Fruit fly (Drosophila melanogaster): ENCODE results near the gene Sbat.

Sbat gene

dm6 chr2L:2897024-2897549 lies 18.9 kb downstream of the Sbat start (continued):
- peak; percentile 34; the same call in 1 of the 2 replicates for TF ChIP-seq dan (GFP tag; IDR thresholded peaks at IDR 0.05)
- TF ChIP-seq CG11696 (GFP tag; IDR thresholded peaks at IDR 0.05): peak; percentile 48
- peak; percentile 77 for TF ChIP-seq CG12155 (GFP tag; optimal IDR thresholded peaks at IDR 0.05)
- peak; percentile 84 for TF ChIP-seq CG7839 (tag; optimal IDR thresholded peaks at IDR 0.05)
- TF ChIP-seq Lim3 (GFP tag; IDR thresholded peaks at IDR 0.05): peak; percentile 59; the same call in 1 of the 2 replicates
- TF ChIP-seq bbx (GFP tag; IDR thresholded peaks at IDR 0.05; ENCODE audit: partially characterized antibody): no peak
- peak; percentile 79 for TF ChIP-seq Ada2b (GFP tag; IDR thresholded peaks at IDR 0.05)
- peak; percentile 78 for TF ChIP-seq dmrt11E (tag; optimal IDR thresholded peaks at IDR 0.05)
- no peak for TF ChIP-seq hkb (optimal IDR thresholded peaks at IDR 0.05)
- peak; percentile 90 for TF ChIP-seq hkb (GFP tag; IDR thresholded peaks at IDR 0.05)
- peak; percentile 69 for TF ChIP-seq wdn (GFP tag; IDR thresholded peaks at IDR 0.05)
- no peak for TF ChIP-seq CG30020 (tag; optimal IDR thresholded peaks at IDR 0.05)
- TF ChIP-seq CG6854 (GFP tag; optimal IDR thresholded peaks at IDR 0.05): peak; percentile 3
- TF ChIP-seq Med (GFP tag): peak; percentile 96
- peak; percentile 81 for TF ChIP-seq CG11398 (GFP tag; optimal IDR thresholded peaks at IDR 0.05)
- peak; percentile 81 for TF ChIP-seq CG7556 (GFP tag; optimal IDR thresholded peaks at IDR 0.05)
- peak; percentile 70 for TF ChIP-seq wor (GFP tag; IDR thresholded peaks at IDR 0.05)
- peak; percentile 96 for TF ChIP-seq CG4360 (GFP tag; IDR thresholded peaks at IDR 0.05)
- peak; percentile 39 for TF ChIP-seq CG4854 (GFP tag; optimal IDR thresholded peaks at IDR 0.05)
- peak; percentile 78 for TF ChIP-seq twi (tag; optimal IDR thresholded peaks at IDR 0.05)
- TF ChIP-seq grn (GFP tag; optimal IDR thresholded peaks at IDR 0.05): peak; percentile 35
- peak; percentile 88 for TF ChIP-seq CG8089 (GFP tag; optimal IDR thresholded peaks at IDR 0.05)
- peak; percentile 70 for TF ChIP-seq Max (GFP tag; optimal IDR thresholded peaks at IDR 0.05)
- TF ChIP-seq CG12659 (GFP tag; optimal IDR thresholded peaks at IDR 0.05): peak; percentile 61
- no peak for TF ChIP-seq usp (GFP tag; optimal IDR thresholded peaks at IDR 0.05)
- TF ChIP-seq CG4328 (GFP tag; optimal IDR thresholded peaks at IDR 0.05): no peak
- peak; percentile 63 for TF ChIP-seq HLHmδ (GFP tag; optimal IDR thresholded peaks at IDR 0.05)
- no peak for TF ChIP-seq C15 (GFP tag; IDR thresholded peaks at IDR 0.05)
- TF ChIP-seq CG33557 (GFP tag; optimal IDR thresholded peaks at IDR 0.05): peak; percentile 39
- peak; percentile 68; the same call in 2 of the 3 replicates for TF ChIP-seq jigr1 (GFP tag; IDR thresholded peaks at IDR 0.05)
- no peak for TF ChIP-seq CG31365 (tag; optimal IDR thresholded peaks at IDR 0.05)
- peak; percentile 84 for TF ChIP-seq Atf3 (GFP tag; optimal IDR thresholded peaks at IDR 0.05)
- peak; percentile 65 for TF ChIP-seq CG6254 (GFP tag; optimal IDR thresholded peaks at IDR 0.05)
- peak; percentile 66 for TF ChIP-seq pros (GFP tag; optimal IDR thresholded peaks at IDR 0.05)
- TF ChIP-seq dati (GFP tag; IDR thresholded peaks at IDR 0.05): peak; percentile 70
- peak; percentile 19 for TF ChIP-seq MTF-1 (GFP tag; optimal IDR thresholded peaks at IDR 0.05; ENCODE audit: borderline replicate concordance)
- TF ChIP-seq z (GFP tag; IDR thresholded peaks at IDR 0.05): no peak
- TF ChIP-seq Ets65A (GFP tag): peak; percentile 97
- TF ChIP-seq rib (GFP tag; IDR thresholded peaks at IDR 0.05): no peak; the same call in 1 of the 2 replicates
- TF ChIP-seq HmgZ (tag; optimal IDR thresholded peaks at IDR 0.05): peak; percentile 10
- TF ChIP-seq cwo (GFP tag; optimal IDR thresholded peaks at IDR 0.05): peak; percentile 29
- peak; percentile 54 for TF ChIP-seq salm (tag; optimal IDR thresholded peaks at IDR 0.05)
- TF ChIP-seq CG9437 (GFP tag; optimal IDR thresholded peaks at IDR 0.05): peak; percentile 70
- TF ChIP-seq gro (GFP tag; optimal IDR thresholded peaks at IDR 0.05): peak; percentile 58
- peak; percentile 78 for TF ChIP-seq tup (GFP tag; optimal IDR thresholded peaks at IDR 0.05)
- TF ChIP-seq CG8765 (GFP tag; IDR thresholded peaks at IDR 0.05): peak; percentile 7; the same call in 1 of the 2 replicates
- TF ChIP-seq Sin3A (optimal IDR thresholded peaks at IDR 0.05): no peak
- TF ChIP-seq lab (GFP tag; optimal IDR thresholded peaks at IDR 0.05): peak; percentile 76
- no peak for TF ChIP-seq CrebB (tag; optimal IDR thresholded peaks at IDR 0.05)
- no peak for TF ChIP-seq tll (GFP tag; optimal IDR thresholded peaks at IDR 0.05)
- peak; percentile 77 for TF ChIP-seq HLH54F (GFP tag; optimal IDR thresholded peaks at IDR 0.05)
